Worm (Caenorhabditis elegans): ENCODE measurements around the gene fbxc-48.

- TF ChIP-seq ztf-11 (tag; optimal IDR thresholded peaks at IDR 0.05) (no peak), lsy-2 (tag; optimal IDR thresholded peaks at IDR 0.05) (no peak), lin-13 (GFP tag; optimal IDR thresholded peaks at IDR 0.05) (no peak), skn-1 (tag; optimal IDR thresholded peaks at IDR 0.05) (no peak), mdl-1 (tag; optimal IDR thresholded peaks at IDR 0.05) (no peak), lin-39 (tag; optimal IDR thresholded peaks at IDR 0.05) (no peak), nhr-12 (tag; optimal IDR thresholded peaks at IDR 0.05) (no peak), snpc-4 (tag; optimal IDR thresholded peaks at IDR 0.05) (no peak), blmp-1 (tag; optimal IDR thresholded peaks at IDR 0.05; ENCODE audit: insufficient read depth) (no peak), aly-2 (tag; optimal IDR thresholded peaks at IDR 0.05) (no peak), zag-1 (tag; optimal IDR thresholded peaks at IDR 0.05) (no peak)
These were observed 29.5 kb upstream of the fbxc-48 start, which contains the start of gene C08G5.6 for ce11 chrII:770253-770652.

All from whole organism, L2 larva.